Fruit fly (Drosophila melanogaster): ENCODE results near the gene CG7607.
A peak's percentile ranks its signal among the peaks of the same experiment; 100 is the strongest.

The CG7607 gene

dm6 chr3L:11205608-11206336 lies 6.4 kb downstream of the CG7607 start, which contains the start of gene Plod (continued):
- TF ChIP-seq CG9705 (GFP tag; optimal IDR thresholded peaks at IDR 0.05) (no peak), Vsx2 (GFP tag; optimal IDR thresholded peaks at IDR 0.05; ENCODE audit: partially characterized antibody) (no peak), Mio (GFP tag; optimal IDR thresholded peaks at IDR 0.05) (no peak), rgr (GFP tag; optimal IDR thresholded peaks at IDR 0.05) (no peak), Jra (GFP tag; optimal IDR thresholded peaks at IDR 0.05) (no peak), N (GFP tag; optimal IDR thresholded peaks at IDR 0.05) (peak; percentile 93), br (GFP tag; optimal IDR thresholded peaks at IDR 0.05) (no peak), dsf (GFP tag; optimal IDR thresholded peaks at IDR 0.05; ENCODE audit: borderline replicate concordance) (no peak), Hnf4 (GFP tag; optimal IDR thresholded peaks at IDR 0.05) (peak; percentile 63), fru (GFP tag; optimal IDR thresholded peaks at IDR 0.05) (no peak), Abd-B (GFP tag; optimal IDR thresholded peaks at IDR 0.05) (no peak), usp (GFP tag; optimal IDR thresholded peaks at IDR 0.05) (no peak), Sp1 (GFP tag; optimal IDR thresholded peaks at IDR 0.05) (peak; percentile 15), HLH106 (tag; optimal IDR thresholded peaks at IDR 0.05) (peak; percentile 24), Hr78 (GFP tag; optimal IDR thresholded peaks at IDR 0.05) (peak; percentile 44)

- TF ChIP-seq CG32264 (GFP tag; optimal IDR thresholded peaks at IDR 0.05), result peak; percentile 30
- peak; percentile 59 for TF ChIP-seq Hr83 (GFP tag; optimal IDR thresholded peaks at IDR 0.05; ENCODE audit: poor library complexity, severe bottlenecking)
- no peak for TF ChIP-seq jim (GFP tag; optimal IDR thresholded peaks at IDR 0.05)
- no peak for TF ChIP-seq Rel (GFP tag; optimal IDR thresholded peaks at IDR 0.05)
- peak; percentile 56 for TF ChIP-seq Rel (tag; optimal IDR thresholded peaks at IDR 0.05)
- TF ChIP-seq lola (GFP tag; optimal IDR thresholded peaks at IDR 0.05), result no peak
- TF ChIP-seq tai (GFP tag; optimal IDR thresholded peaks at IDR 0.05), result no peak
- TF ChIP-seq dl (GFP tag; optimal IDR thresholded peaks at IDR 0.05; ENCODE audit: insufficient read depth in 1 of 2, partially characterized antibody in 2 of 2), result no peak
- TF ChIP-seq woc (GFP tag; optimal IDR thresholded peaks at IDR 0.05), result no peak
- TF ChIP-seq Myc (optimal IDR thresholded peaks at IDR 0.05), result peak; percentile 30
- TF ChIP-seq N (GFP tag; optimal IDR thresholded peaks at IDR 0.05), result no peak
- no peak for TF ChIP-seq dmrt93B (GFP tag; optimal IDR thresholded peaks at IDR 0.05)
- TF ChIP-seq Jra (GFP tag; optimal IDR thresholded peaks at IDR 0.05), result peak; percentile 94
- peak; percentile 48 to 54 for TF ChIP-seq foxo (GFP tag; optimal IDR thresholded peaks at IDR 0.05)
- peak; percentile 74 for TF ChIP-seq Hnf4 (GFP tag; optimal IDR thresholded peaks at IDR 0.05)
- peak; percentile 25 for TF ChIP-seq sv (GFP tag; optimal IDR thresholded peaks at IDR 0.05)
- no peak for TF ChIP-seq Mio (GFP tag; optimal IDR thresholded peaks at IDR 0.05)
- TF ChIP-seq Sp1 (GFP tag; optimal IDR thresholded peaks at IDR 0.05), result peak; percentile 57
- peak; percentile 62 for TF ChIP-seq br (GFP tag; optimal IDR thresholded peaks at IDR 0.05)
- no peak for TF ChIP-seq brk (GFP tag; optimal IDR thresholded peaks at IDR 0.05)
- TF ChIP-seq CG9705 (GFP tag; optimal IDR thresholded peaks at IDR 0.05), result peak; percentile 14
- TF ChIP-seq pan (optimal IDR thresholded peaks at IDR 0.05), result no peak
- no peak for TF ChIP-seq CrebA (GFP tag; optimal IDR thresholded peaks at IDR 0.05; ENCODE audit: borderline replicate concordance)
- no peak for TF ChIP-seq GATAd (GFP tag; optimal IDR thresholded peaks at IDR 0.05)
- TF ChIP-seq rgr (GFP tag; optimal IDR thresholded peaks at IDR 0.05), result peak; percentile 48
- TF ChIP-seq Abd-B (GFP tag; optimal IDR thresholded peaks at IDR 0.05), result no peak
- TF ChIP-seq Vsx2 (GFP tag; optimal IDR thresholded peaks at IDR 0.05; ENCODE audit: partially characterized antibody), result no peak
- peak; percentile 41 for TF ChIP-seq fru (GFP tag; optimal IDR thresholded peaks at IDR 0.05)
- no peak for TF ChIP-seq ey (GFP tag; optimal IDR thresholded peaks at IDR 0.05)
- TF ChIP-seq Dif (GFP tag; optimal IDR thresholded peaks at IDR 0.05; ENCODE audit: partially characterized antibody), result peak; percentile 14
- no peak for TF ChIP-seq psq (GFP tag; optimal IDR thresholded peaks at IDR 0.05)
- TF ChIP-seq Dfd (GFP tag; optimal IDR thresholded peaks at IDR 0.05), result no peak
- TF ChIP-seq OdsH (GFP tag; optimal IDR thresholded peaks at IDR 0.05), result peak; percentile 53
- no peak for TF ChIP-seq Hr78 (GFP tag; optimal IDR thresholded peaks at IDR 0.05)
- peak; percentile 34 for TF ChIP-seq HLH106 (tag; optimal IDR thresholded peaks at IDR 0.05)
- TF ChIP-seq sage (GFP tag; optimal IDR thresholded peaks at IDR 0.05), result no peak
- TF ChIP-seq dsf (GFP tag; optimal IDR thresholded peaks at IDR 0.05; ENCODE audit: borderline replicate concordance), result no peak
- peak; percentile 75 for TF ChIP-seq h (GFP tag; optimal IDR thresholded peaks at IDR 0.05)
- TF ChIP-seq usp (GFP tag; optimal IDR thresholded peaks at IDR 0.05), result no peak
Measured at dm6 chr3L:11210517-11210916, 11.1 kb downstream of the CG7607 start, which contains the start of the genes Ube3a and CG7600. Gene Ube3a, minus strand, starts transcription at chr3L:11210583. Gene CG7600, plus strand, starts transcription at chr3L:11210786.

Data from whole organism, wandering third instar larva.